Worm (Caenorhabditis elegans): ENCODE measurements around the gene cyn-12.

cyn-12 gene

ce11 chrIV:7103211-7103679 lies 29.8 kb downstream of the cyn-12 start, which contains the start of the genes rde-8 and ZC477.3 (continued):
- TF ChIP-seq Y95B8A.8 (GFP tag; IDR thresholded peaks at IDR 0.05) (no peak), die-1 (tag; optimal IDR thresholded peaks at IDR 0.05) (no peak), B0035.1 (tag; optimal IDR thresholded peaks at IDR 0.05) (no peak), mel-28 (tag; optimal IDR thresholded peaks at IDR 0.05; ENCODE audit: borderline replicate concordance) (no peak), ceh-58 (GFP tag; IDR thresholded peaks at IDR 0.05) (no peak), ztf-3 (GFP tag; optimal IDR thresholded peaks at IDR 0.05) (no peak), D2030.7 (GFP tag; IDR thresholded peaks at IDR 0.05) (no peak), T26A5.8 (tag; optimal IDR thresholded peaks at IDR 0.05) (no peak), chd-7 (tag; optimal IDR thresholded peaks at IDR 0.05) (no peak), B0336.3 (GFP tag; IDR thresholded peaks at IDR 0.05) (peak; percentile 54; the same call in 1 of the 2 replicates), hrde-1 (tag; optimal IDR thresholded peaks at IDR 0.05; ENCODE audit: borderline replicate concordance) (no peak), Y53F4B.3 (GFP tag; IDR thresholded peaks at IDR 0.05) (no peak), nhr-90 (tag; optimal IDR thresholded peaks at IDR 0.05) (no peak), efl-1 (GFP tag; optimal IDR thresholded peaks at IDR 0.05) (peak; percentile 12), B0261.1 (tag; optimal IDR thresholded peaks at IDR 0.05) (no peak), dpl-1 (GFP tag; optimal IDR thresholded peaks at IDR 0.05) (peak; percentile 36), lsl-1 (GFP tag; optimal IDR thresholded peaks at IDR 0.05) (peak; percentile 39), atf-7 (tag; optimal IDR thresholded peaks at IDR 0.05) (no peak), let-526 (GFP tag; IDR thresholded peaks at IDR 0.05) (no peak), snpc-1.1 (tag; optimal IDR thresholded peaks at IDR 0.05; ENCODE audit: insufficient read depth) (peak; percentile 10), lin-40 (tag; optimal IDR thresholded peaks at IDR 0.05) (peak; percentile 76), K11D2.4 (GFP tag; IDR thresholded peaks at IDR 0.05) (peak; percentile 27; the same call in 1 of the 2 replicates), nhr-179 (tag; optimal IDR thresholded peaks at IDR 0.05) (no peak), lag-1 (GFP tag; IDR thresholded peaks at IDR 0.05) (no peak), ztf-22 (GFP tag; optimal IDR thresholded peaks at IDR 0.05) (no peak), akir-1 (GFP tag; optimal IDR thresholded peaks at IDR 0.05) (no peak), snpc-1.3 (tag; optimal IDR thresholded peaks at IDR 0.05; ENCODE audit: insufficient read depth) (no peak), lin-54 (GFP tag; optimal IDR thresholded peaks at IDR 0.05) (peak; percentile 74), ceh-40 (GFP tag; IDR thresholded peaks at IDR 0.05) (no peak), unc-62 (GFP tag; optimal IDR thresholded peaks at IDR 0.05) (no peak), attf-6 (GFP tag; IDR thresholded peaks at IDR 0.05) (no peak), pbrm-1 (GFP tag; IDR thresholded peaks at IDR 0.05) (0 out of 2 replicates have a peak, but pooled peaks have one; percentile 36), hlh-26 (GFP tag; conservative IDR thresholded peaks at IDR 0.05) (no peak), fkh-3 (tag; optimal IDR thresholded peaks at IDR 0.05) (no peak), ceh-79 (tag; optimal IDR thresholded peaks at IDR 0.05) (no peak), lin-35 (GFP tag; optimal IDR thresholded peaks at IDR 0.05) (peak in 1 of 3 experiments; percentile 77), F10E7.11 (tag; optimal IDR thresholded peaks at IDR 0.05) (no peak), madf-8 (GFP tag; conservative IDR thresholded peaks at IDR 0.05) (no peak), F49E8.2 (tag; optimal IDR thresholded peaks at IDR 0.05; ENCODE audit: insufficient read depth) (no peak), ceh-91 (GFP tag; IDR thresholded peaks at IDR 0.05) (no peak), pha-4 (tag; optimal IDR thresholded peaks at IDR 0.05) (no peak), F22D6.2 (tag; optimal IDR thresholded peaks at IDR 0.05) (no peak), madf-10 (tag; optimal IDR thresholded peaks at IDR 0.05) (no peak), F57A8.1 (GFP tag; optimal IDR thresholded peaks at IDR 0.05) (no peak), egl-44 (GFP tag; IDR thresholded peaks at IDR 0.05) (no peak)

Data from whole organism, young adult.